Fruit fly (Drosophila melanogaster): Measurements from ENCODE around the gene CG34106.

The CG34106 gene

dm6 chr2L:17130795-17131194, at the start of gene CG34106, which contains the start of gene beat-IIIa:
TSS of gene CG34106 (plus strand) at chr2L:17131024.
TSS of gene beat-IIIa (plus strand) at chr2L:17131024.
- TF ChIP-seq psq (optimal IDR thresholded peaks at IDR 0.05) (no peak), pan (optimal IDR thresholded peaks at IDR 0.05) (no peak), Dll (optimal IDR thresholded peaks at IDR 0.05) (no peak), usp (GFP tag; optimal IDR thresholded peaks at IDR 0.05) (no peak), CG8478 (optimal IDR thresholded peaks at IDR 0.05) (no peak), EcR (GFP tag; optimal IDR thresholded peaks at IDR 0.05) (no peak)

dm6 chr2L:17087341-17087740, 43.5 kb upstream of the CG34106 start, which contains the start of gene CG12620:
TSS of gene CG12620 (plus strand) at chr2L:17087641.
- no peak for TF ChIP-seq psq (optimal IDR thresholded peaks at IDR 0.05)
- no peak for TF ChIP-seq EcR (GFP tag; optimal IDR thresholded peaks at IDR 0.05)
- TF ChIP-seq usp (GFP tag; optimal IDR thresholded peaks at IDR 0.05) = no peak
- no peak for TF ChIP-seq CG8478 (optimal IDR thresholded peaks at IDR 0.05)
- TF ChIP-seq pan (optimal IDR thresholded peaks at IDR 0.05) = no peak
- no peak for TF ChIP-seq Dll (optimal IDR thresholded peaks at IDR 0.05)

- no peak for TF ChIP-seq EcR (GFP tag; optimal IDR thresholded peaks at IDR 0.05)
- TF ChIP-seq pan (optimal IDR thresholded peaks at IDR 0.05) = no peak
- no peak for TF ChIP-seq psq (optimal IDR thresholded peaks at IDR 0.05)
- no peak for TF ChIP-seq usp (GFP tag; optimal IDR thresholded peaks at IDR 0.05)
- TF ChIP-seq CG8478 (optimal IDR thresholded peaks at IDR 0.05) = no peak
- TF ChIP-seq Dll (optimal IDR thresholded peaks at IDR 0.05) = no peak
Observed at dm6 chr2L:17092737-17093136, 38.1 kb upstream of the CG34106 start.

- no peak for TF ChIP-seq usp (GFP tag; optimal IDR thresholded peaks at IDR 0.05)
- no peak for TF ChIP-seq Dll (optimal IDR thresholded peaks at IDR 0.05)
- no peak for TF ChIP-seq CG8478 (optimal IDR thresholded peaks at IDR 0.05)
- TF ChIP-seq EcR (GFP tag; optimal IDR thresholded peaks at IDR 0.05) = no peak
- TF ChIP-seq pan (optimal IDR thresholded peaks at IDR 0.05) = no peak
- no peak for TF ChIP-seq psq (optimal IDR thresholded peaks at IDR 0.05)
Observed at dm6 chr2L:17125861-17126260, 5.0 kb upstream of the CG34106 start, which contains the start of gene CG31784. TSS of gene CG31784 (minus strand) at chr2L:17125961.

dm6 chr2L:17159641-17160040, 28.8 kb downstream of the CG34106 start:
- no peak for TF ChIP-seq CG8478 (optimal IDR thresholded peaks at IDR 0.05)
- TF ChIP-seq usp (GFP tag; optimal IDR thresholded peaks at IDR 0.05) = no peak
- TF ChIP-seq Dll (optimal IDR thresholded peaks at IDR 0.05) = no peak
- TF ChIP-seq pan (optimal IDR thresholded peaks at IDR 0.05) = no peak
- TF ChIP-seq psq (optimal IDR thresholded peaks at IDR 0.05) = no peak

- no peak for TF ChIP-seq psq (optimal IDR thresholded peaks at IDR 0.05)
- no peak for TF ChIP-seq pan (optimal IDR thresholded peaks at IDR 0.05)
- TF ChIP-seq usp (GFP tag; optimal IDR thresholded peaks at IDR 0.05) = no peak
- no peak for TF ChIP-seq Dll (optimal IDR thresholded peaks at IDR 0.05)
- TF ChIP-seq EcR (GFP tag; optimal IDR thresholded peaks at IDR 0.05) = no peak
- no peak for TF ChIP-seq CG8478 (optimal IDR thresholded peaks at IDR 0.05)
Observed at dm6 chr2L:17163344-17163743, 32.5 kb downstream of the CG34106 start.

- no peak for TF ChIP-seq Dll (optimal IDR thresholded peaks at IDR 0.05)
- no peak for TF ChIP-seq EcR (GFP tag; optimal IDR thresholded peaks at IDR 0.05)
- TF ChIP-seq pan (optimal IDR thresholded peaks at IDR 0.05) = no peak
- TF ChIP-seq psq (optimal IDR thresholded peaks at IDR 0.05) = no peak
- no peak for TF ChIP-seq usp (GFP tag; optimal IDR thresholded peaks at IDR 0.05)
- TF ChIP-seq CG8478 (optimal IDR thresholded peaks at IDR 0.05) = no peak
Observed at dm6 chr2L:17173181-17173580, 42.4 kb downstream of the CG34106 start, which contains the start of gene CG34169. TSS of gene CG34169 (plus strand) at chr2L:17173481.

dm6 chr2L:17176318-17176717, 45.5 kb downstream of the CG34106 start, which contains the start of gene Gr36a:
TSS of gene Gr36a (plus strand) at chr2L:17176618.
- TF ChIP-seq usp (GFP tag; optimal IDR thresholded peaks at IDR 0.05) (no peak), EcR (GFP tag; optimal IDR thresholded peaks at IDR 0.05) (no peak), pan (optimal IDR thresholded peaks at IDR 0.05) (no peak), CG8478 (optimal IDR thresholded peaks at IDR 0.05) (no peak), Dll (optimal IDR thresholded peaks at IDR 0.05) (no peak), psq (optimal IDR thresholded peaks at IDR 0.05) (no peak)

- no peak for TF ChIP-seq EcR (GFP tag; optimal IDR thresholded peaks at IDR 0.05)
- TF ChIP-seq Dll (optimal IDR thresholded peaks at IDR 0.05) = no peak
- no peak for TF ChIP-seq psq (optimal IDR thresholded peaks at IDR 0.05)
- TF ChIP-seq pan (optimal IDR thresholded peaks at IDR 0.05) = no peak
- TF ChIP-seq usp (GFP tag; optimal IDR thresholded peaks at IDR 0.05) = no peak
- TF ChIP-seq CG8478 (optimal IDR thresholded peaks at IDR 0.05) = no peak
Observed at dm6 chr2L:17178472-17178871, 47.6 kb downstream of the CG34106 start, which contains the start of gene Gr36b. TSS of gene Gr36b (plus strand) at chr2L:17178772.

dm6 chr2L:17180038-17180437, 49.2 kb downstream of the CG34106 start, which contains the start of gene Gr36c:
TSS of gene Gr36c (plus strand) at chr2L:17180338.
- TF ChIP-seq Dll (optimal IDR thresholded peaks at IDR 0.05) (no peak), CG8478 (optimal IDR thresholded peaks at IDR 0.05) (no peak)

dm6 chr2L:17181638-17182037, 50.8 kb downstream of the CG34106 start, which contains the start of gene Grl36a:
TSS of gene Grl36a (plus strand) at chr2L:17181938.
- no peak for TF ChIP-seq psq (optimal IDR thresholded peaks at IDR 0.05)
- no peak for TF ChIP-seq EcR (GFP tag; optimal IDR thresholded peaks at IDR 0.05)
- no peak for TF ChIP-seq Dll (optimal IDR thresholded peaks at IDR 0.05)
- no peak for TF ChIP-seq pan (optimal IDR thresholded peaks at IDR 0.05)
- no peak for TF ChIP-seq CG8478 (optimal IDR thresholded peaks at IDR 0.05)
- TF ChIP-seq usp (GFP tag; optimal IDR thresholded peaks at IDR 0.05) = no peak

dm6 chr2L:17195197-17195596, 64.4 kb downstream of the CG34106 start:
- TF ChIP-seq EcR (GFP tag; optimal IDR thresholded peaks at IDR 0.05) (no peak), CG8478 (optimal IDR thresholded peaks at IDR 0.05) (no peak), psq (optimal IDR thresholded peaks at IDR 0.05) (no peak), usp (GFP tag; optimal IDR thresholded peaks at IDR 0.05) (no peak), pan (optimal IDR thresholded peaks at IDR 0.05) (no peak), Dll (optimal IDR thresholded peaks at IDR 0.05) (no peak)

dm6 chr2L:17201777-17202176, 71.0 kb downstream of the CG34106 start:
- no peak for TF ChIP-seq psq (optimal IDR thresholded peaks at IDR 0.05)
- no peak for TF ChIP-seq usp (GFP tag; optimal IDR thresholded peaks at IDR 0.05)
- no peak for TF ChIP-seq Dll (optimal IDR thresholded peaks at IDR 0.05)
